Worm (Caenorhabditis elegans) whole organism, L4 larva: ENCODE measurements around the gene F59F4.3.

Experiments
- F26F4.8 ChIP-seq: fragments of 200-800 bp; sonication (Bioruptor generic); conservative IDR thresholded peaks from 2 replicates; pipeline ENCODE4 v1.3.6; 2022; ENCODE audit warnings: missing genetic modification characterization, missing compliant biosample characterization
- F49E8.2 ChIP-seq: sonication (generic microtip); optimal IDR thresholded peaks from 2 replicates; lab custom pipeline; 2016; ENCODE audit warnings: missing compliant biosample characterization, mild to moderate bottlenecking, missing genetic modification characterization, borderline replicate concordance
- T20F7.1 ChIP-seq: fragments of 200-800 bp; sonication (Bioruptor generic); optimal IDR thresholded peaks from 2 replicates; lab custom pipeline; 2018; ENCODE audit warnings: mild to moderate bottlenecking, missing genetic modification characterization, missing compliant biosample characterization
- T26A8.4 ChIP-seq: fragments of 200-800 bp; sonication (Bioruptor generic); IDR thresholded peaks from 2 replicates; pipeline ENCODE4 v1.3.6; 2022; ENCODE audit warnings: missing genetic modification characterization, missing compliant biosample characterization
- aha-1 ChIP-seq: fragments of 150-350 bp; peaks from one replicate; lab custom pipeline; 2014; ENCODE audit warnings: missing biosample characterization, missing genetic modification characterization
- arid-1 ChIP-seq: fragments of 200-800 bp; sonication (Bioruptor generic); conservative IDR thresholded peaks from 2 replicates; pipeline ENCODE4 v1.3.6; 2022; ENCODE audit warnings: missing genetic modification reagents, missing genetic modification characterization, missing compliant biosample characterization
- attf-4 ChIP-seq: sonication (generic microtip); optimal IDR thresholded peaks from 3 replicates; lab custom pipeline; 2017; ENCODE audit warnings: missing biosample characterization, missing genetic modification characterization
- ceh-20 ChIP-seq: fragments of 200-800 bp; sonication (Bioruptor generic); IDR thresholded peaks from 2 replicates; pipeline ENCODE4 v1.3.6; 2022; ENCODE audit warnings: missing genetic modification reagents, missing genetic modification characterization, missing compliant biosample characterization
- ceh-32 ChIP-seq: sonication (generic microtip); optimal IDR thresholded peaks from 2 replicates; lab custom pipeline; 2016; ENCODE audit warnings: mild to moderate bottlenecking, missing genetic modification characterization, missing compliant biosample characterization; ENCODE audit not compliant: poor library complexity
- ces-1 ChIP-seq: fragments of 150-350 bp; sonication (generic microtip); optimal IDR thresholded peaks from 4 replicates; lab custom pipeline; 2014; ENCODE audit warnings: missing biosample characterization, missing genetic modification reagents, missing genetic modification characterization
- ctbp-1 ChIP-seq: fragments of 200-800 bp; sonication (Bioruptor generic); IDR thresholded peaks from 2 replicates; pipeline ENCODE4 v1.3.6; 2022; ENCODE audit warnings: missing genetic modification reagents, missing genetic modification characterization, missing compliant biosample characterization
- daf-12 ChIP-seq: fragments of 150-350 bp; optimal IDR thresholded peaks from 2 replicates; lab custom pipeline; 2014; ENCODE audit warnings: missing biosample characterization, missing genetic modification reagents, missing genetic modification characterization
- daf-19 ChIP-seq: fragments of 200-800 bp; sonication (Bioruptor generic); conservative IDR thresholded peaks from 2 replicates; pipeline ENCODE4 v1.3.6; 2022; ENCODE audit warnings: missing genetic modification characterization, missing compliant biosample characterization
- daf-8 ChIP-seq: fragments of 200-800 bp; sonication (Bioruptor generic); IDR thresholded peaks from 2 replicates; pipeline ENCODE4 v1.3.6; 2022; ENCODE audit warnings: missing genetic modification characterization, missing compliant biosample characterization
- dpl-1 ChIP-seq: fragments of 150-350 bp; optimal IDR thresholded peaks from 2 replicates; lab custom pipeline; 2014; ENCODE audit warnings: missing biosample characterization, missing genetic modification reagents, missing genetic modification characterization
- dve-1 ChIP-seq: sonication (generic microtip); optimal IDR thresholded peaks from 2 replicates; lab custom pipeline; 2017; ENCODE audit warnings: antibody characterized with exemption, mild to moderate bottlenecking, missing genetic modification characterization, missing compliant biosample characterization; ENCODE audit not compliant: insufficient read depth
- fkh-10 ChIP-seq: fragments of 150-350 bp; optimal IDR thresholded peaks from 2 replicates; lab custom pipeline; 2014; ENCODE audit warnings: missing biosample characterization, missing genetic modification reagents, missing genetic modification characterization
- fos-1 ChIP-seq: fragments of 150-350 bp; optimal IDR thresholded peaks from 2 replicates; lab custom pipeline; 2014; ENCODE audit warnings: missing biosample characterization, missing genetic modification characterization
- hif-1 ChIP-seq, 2 experiments: sonication (generic microtip); optimal IDR thresholded peaks; 2 replicates each; lab custom pipeline; 2016 to 2017; ENCODE audit warnings: missing compliant biosample characterization in 2 of 2, missing genetic modification characterization in 2 of 2, missing genetic modification reagents in 2 of 2, missing genotype in 2 of 2, mild to moderate bottlenecking in 1 of 2
- hlh-11 ChIP-seq: fragments of 200-800 bp; sonication (Bioruptor generic); optimal IDR thresholded peaks from 2 replicates; lab custom pipeline; 2018; ENCODE audit warnings: mild to moderate bottlenecking, missing genetic modification characterization, missing compliant biosample characterization
- hlh-30 ChIP-seq: sonication (generic microtip); optimal IDR thresholded peaks from 2 replicates; lab custom pipeline; 2017; ENCODE audit warnings: antibody characterized with exemption, mild to moderate bottlenecking, missing genetic modification characterization, missing compliant biosample characterization; ENCODE audit not compliant: insufficient read depth
- hmg-1.1 ChIP-seq: fragments of 200-800 bp; sonication (Bioruptor generic); IDR thresholded peaks from 2 replicates; pipeline ENCODE4 v1.3.6; 2022; ENCODE audit warnings: missing genetic modification reagents, missing genetic modification characterization, missing compliant biosample characterization
- jun-1 ChIP-seq: fragments of 150-350 bp; optimal IDR thresholded peaks from 2 replicates; lab custom pipeline; 2014; ENCODE audit warnings: missing biosample characterization, missing genetic modification reagents, missing genetic modification characterization
- lin-1 ChIP-seq: fragments of 200-800 bp; sonication (Bioruptor generic); IDR thresholded peaks from 2 replicates; pipeline ENCODE4 v1.3.6; 2022; ENCODE audit warnings: missing genetic modification reagents, missing genetic modification characterization, missing compliant biosample characterization
- lin-13 ChIP-seq: fragments of 150-350 bp; optimal IDR thresholded peaks from 2 replicates; lab custom pipeline; 2014; ENCODE audit warnings: missing biosample characterization, missing genetic modification reagents, missing genetic modification characterization
- lin-38 ChIP-seq: fragments of 200-800 bp; sonication (Bioruptor generic); IDR thresholded peaks from 2 replicates; pipeline ENCODE4 v1.3.6; 2022; ENCODE audit warnings: missing genetic modification reagents, missing genetic modification characterization, missing compliant biosample characterization
- lin-39 ChIP-seq: fragments of 150-350 bp; optimal IDR thresholded peaks from 2 replicates; lab custom pipeline; 2014; ENCODE audit warnings: missing biosample characterization, missing genetic modification reagents, missing genetic modification characterization
- madf-5 ChIP-seq, 2 experiments: fragments of 200-800 bp; sonication (Bioruptor generic); IDR thresholded peaks; 2 replicates each; pipeline ENCODE4 v1.3.6; 2022; ENCODE audit warnings: missing compliant biosample characterization in 2 of 2, missing genetic modification characterization in 2 of 2
- mep-1 ChIP-seq: fragments of 150-350 bp; sonication (generic microtip); optimal IDR thresholded peaks from 3 replicates; lab custom pipeline; 2014; ENCODE audit warnings: missing biosample characterization, missing genetic modification characterization
- mxl-3 ChIP-seq: fragments of 200-800 bp; sonication (Bioruptor generic); optimal IDR thresholded peaks from 2 replicates; lab custom pipeline; 2018; ENCODE audit warnings: mild to moderate bottlenecking, missing genetic modification characterization, missing compliant biosample characterization
- nhr-102 ChIP-seq: sonication (generic microtip); optimal IDR thresholded peaks from 2 replicates; lab custom pipeline; 2016; ENCODE audit warnings: mild to moderate bottlenecking, missing genetic modification characterization, moderate library complexity, missing compliant biosample characterization
- nhr-237 ChIP-seq: sonication (generic microtip); optimal IDR thresholded peaks from 2 replicates; lab custom pipeline; 2017; ENCODE audit warnings: missing biosample characterization, missing genetic modification characterization
- nhr-42 ChIP-seq: fragments of 200-800 bp; sonication (Bioruptor generic); IDR thresholded peaks from 2 replicates; pipeline ENCODE4 v1.3.6; 2022; ENCODE audit warnings: missing genetic modification characterization, missing compliant biosample characterization
- nhr-76 ChIP-seq: fragments of 150-350 bp; optimal IDR thresholded peaks from 2 replicates; lab custom pipeline; 2014; ENCODE audit warnings: missing biosample characterization, missing genetic modification characterization
- nhr-77 ChIP-seq: fragments of 150-350 bp; optimal IDR thresholded peaks from 2 replicates; lab custom pipeline; 2014; ENCODE audit warnings: missing biosample characterization, missing genetic modification characterization
- pha-4 ChIP-seq, 2 experiments: fragments of 150-350 bp in 1 of 2; fragments of 200-800 bp in 1 of 2; sonication (Bioruptor generic) in 1 of 2; IDR thresholded peaks in 1 of 2; optimal IDR thresholded peaks in 1 of 2; 2 replicates each; pipeline versions ENCODE4 v1.3.6 to Lab custom; 2014 to 2022; ENCODE audit warnings: missing genetic modification characterization in 2 of 2, missing genetic modification reagents in 2 of 2, missing biosample characterization in 1 of 2, missing compliant biosample characterization in 1 of 2
- php-3 ChIP-seq: fragments of 200-800 bp; sonication (Bioruptor generic); IDR thresholded peaks from 2 replicates; pipeline ENCODE4 v1.3.6; 2022; ENCODE audit warnings: missing genetic modification reagents, missing genetic modification characterization, missing compliant biosample characterization
- rbr-2 ChIP-seq: sonication (generic microtip); optimal IDR thresholded peaks from 2 replicates; lab custom pipeline; 2016; ENCODE audit warnings: missing genotype, missing genetic modification characterization, missing compliant biosample characterization
- saeg-2 ChIP-seq: fragments of 200-800 bp; sonication (Bioruptor generic); IDR thresholded peaks from 2 replicates; pipeline ENCODE4 v1.3.6; 2022; ENCODE audit warnings: missing genetic modification reagents, missing genetic modification characterization, missing compliant biosample characterization
- sdz-12 ChIP-seq: fragments of 200-800 bp; sonication (Bioruptor generic); optimal IDR thresholded peaks from 2 replicates; lab custom pipeline; 2018; ENCODE audit warnings: mild to moderate bottlenecking, missing genetic modification characterization, missing compliant biosample characterization
- set-16 ChIP-seq: fragments of 200-800 bp; sonication (Bioruptor generic); IDR thresholded peaks from 2 replicates; pipeline ENCODE4 v1.3.6; 2022; ENCODE audit warnings: missing genetic modification reagents, missing genetic modification characterization, missing compliant biosample characterization
- skn-1 ChIP-seq: fragments of 150-350 bp; optimal IDR thresholded peaks from 2 replicates; lab custom pipeline; 2014; ENCODE audit warnings: missing biosample characterization, missing genetic modification characterization
- snpc-4 ChIP-seq: fragments of 150-350 bp; optimal IDR thresholded peaks from 2 replicates; lab custom pipeline; 2014; ENCODE audit warnings: missing biosample characterization, missing genetic modification characterization
- unc-39 ChIP-seq: sonication (generic microtip); optimal IDR thresholded peaks from 2 replicates; lab custom pipeline; 2017; ENCODE audit warnings: missing biosample characterization, missing genetic modification characterization
- unc-62 ChIP-seq, 3 experiments: fragments of 150-350 bp in 1 of 3; sonication (generic microtip); optimal IDR thresholded peaks in 2 of 3; peaks in 1 of 3; 1 replicate in 1 of 3; 2 replicates in 2 of 3; lab custom pipeline; 2014 to 2017; ENCODE audit warnings: missing biosample characterization in 3 of 3, missing genetic modification characterization in 3 of 3, missing genetic modification reagents in 3 of 3, missing genotype in 1 of 3
- vab-7 ChIP-seq: fragments of 200-800 bp; sonication (Bioruptor generic); IDR thresholded peaks from 2 replicates; pipeline ENCODE4 v1.3.6; 2022; ENCODE audit warnings: missing genetic modification reagents, missing genetic modification characterization, missing compliant biosample characterization
- zag-1 ChIP-seq: fragments of 150-350 bp; optimal IDR thresholded peaks from 2 replicates; lab custom pipeline; 2014; ENCODE audit warnings: missing biosample characterization, missing genetic modification characterization
- zip-11 ChIP-seq: fragments of 200-800 bp; sonication (Bioruptor generic); IDR thresholded peaks from 2 replicates; pipeline ENCODE4 v1.3.6; 2022; ENCODE audit warnings: missing genetic modification characterization, missing compliant biosample characterization
- ztf-11 ChIP-seq: fragments of 150-350 bp; optimal IDR thresholded peaks from 2 replicates; lab custom pipeline; 2014; ENCODE audit warnings: missing biosample characterization, missing genetic modification characterization
- ztf-7 ChIP-seq: fragments of 150-350 bp; optimal IDR thresholded peaks from 2 replicates; lab custom pipeline; 2014; ENCODE audit warnings: missing biosample characterization, missing genetic modification characterization

The F59F4.3 gene

ce11 chrX:15865868-15866555, 18.6 kb upstream of the F59F4.3 start, which contains the start of the genes csb-1 and F53H4.4 (continued):
- no peak for TF ChIP-seq pha-4 (GFP tag; IDR thresholded peaks at IDR 0.05; lab: Robert Waterston, UW)
- TF ChIP-seq pha-4 (tag; optimal IDR thresholded peaks at IDR 0.05; lab: Kevin White, UChicago), result peak; percentile 48
- TF ChIP-seq dve-1, result peak; percentile 87
- TF ChIP-seq jun-1 (tag; lab: Kevin White, UChicago), result no peak
- peak; percentile 41; the same call in 1 of the 2 replicates for TF ChIP-seq hmg-1.1 (GFP tag; lab: Robert Waterston, UW)
- no peak for TF ChIP-seq attf-4
- no peak for TF ChIP-seq nhr-237 (tag; lab: Kevin White, UChicago)
- no peak for TF ChIP-seq fkh-10
- peak; percentile 37 for TF ChIP-seq snpc-4 (tag; lab: Kevin White, UChicago)
- TF ChIP-seq daf-8 (GFP tag; lab: Robert Waterston, UW), result no peak
- peak; percentile 73 for TF ChIP-seq hlh-11 (tag; lab: Kevin White, UChicago)
- TF ChIP-seq dpl-1 (GFP tag; lab: Kevin White, UChicago), result peak; percentile 71
- no peak for TF ChIP-seq nhr-76 (tag; lab: Kevin White, UChicago)
- TF ChIP-seq lin-1 (GFP tag; lab: Robert Waterston, UW), result no peak
- TF ChIP-seq ztf-7 (tag; lab: Kevin White, UChicago), result no peak
- TF ChIP-seq daf-19, result no peak
- no peak for TF ChIP-seq sdz-12 (GFP tag; lab: Kevin White, UChicago)
- TF ChIP-seq unc-39 (tag; lab: Kevin White, UChicago), result no peak
- peak; percentile 85 for TF ChIP-seq T20F7.1 (GFP tag; lab: Kevin White, UChicago)
- no peak for TF ChIP-seq F26F4.8
- TF ChIP-seq fos-1 (tag; lab: Kevin White, UChicago), result no peak
- TF ChIP-seq php-3 (GFP tag; lab: Robert Waterston, UW), result no peak
- TF ChIP-seq zag-1 (tag; lab: Kevin White, UChicago), result no peak
- TF ChIP-seq nhr-77 (tag; lab: Kevin White, UChicago), result peak; percentile 85
- no peak for TF ChIP-seq saeg-2 (GFP tag; lab: Robert Waterston, UW)
- no peak for TF ChIP-seq T26A8.4 (GFP tag; lab: Robert Waterston, UW)
- TF ChIP-seq F49E8.2, result no peak
- no peak for TF ChIP-seq madf-5 (GFP tag; IDR thresholded peaks at IDR 0.05; lab: Robert Waterston, UW)
- TF ChIP-seq ztf-11 (tag; lab: Kevin White, UChicago), result no peak
- no peak for TF ChIP-seq zip-11 (GFP tag; lab: Robert Waterston, UW)
- no peak for TF ChIP-seq set-16 (GFP tag; lab: Robert Waterston, UW)
- no peak for TF ChIP-seq skn-1 (tag; lab: Kevin White, UChicago)
- TF ChIP-seq nhr-102 (tag; lab: Kevin White, UChicago), result peak; percentile 37
- TF ChIP-seq ces-1 (GFP tag; lab: Kevin White, UChicago), result no peak
- TF ChIP-seq lin-39 (tag; lab: Kevin White, UChicago), result no peak
- TF ChIP-seq arid-1 (GFP tag; lab: Robert Waterston, UW), result no peak
- no peak for TF ChIP-seq ctbp-1 (GFP tag; lab: Robert Waterston, UW)
- peak; percentile 91 for TF ChIP-seq mep-1 (tag; lab: Kevin White, UChicago)
- TF ChIP-seq ceh-32 (tag; lab: Kevin White, UChicago), result no peak
- TF ChIP-seq nhr-42, result no peak
- TF ChIP-seq mxl-3 (GFP tag; lab: Kevin White, UChicago), result peak; percentile 96
- TF ChIP-seq daf-12, result no peak
- TF ChIP-seq hif-1 (tag; optimal IDR thresholded peaks at IDR 0.05; lab: Kevin White, UChicago), result peak in 1 of 2 experiments; percentile 79
- peak; percentile 89 for TF ChIP-seq aha-1
- peak; percentile 15; the same call in 1 of the 2 replicates for TF ChIP-seq vab-7 (GFP tag; lab: Robert Waterston, UW)
- peak; percentile 57 for TF ChIP-seq rbr-2 (tag; lab: Kevin White, UChicago)
- TF ChIP-seq lin-13 (GFP tag; lab: Kevin White, UChicago), result peak; percentile 65
- TF ChIP-seq unc-62 (GFP tag; optimal IDR thresholded peaks at IDR 0.05 in 1 of 2; lab: Kevin White, UChicago), result no peak
- TF ChIP-seq unc-62 (tag; optimal IDR thresholded peaks at IDR 0.05; lab: Kevin White, UChicago), result no peak
- peak; percentile 98 for TF ChIP-seq hlh-30 (tag; lab: Kevin White, UChicago)
- TF ChIP-seq lin-38 (GFP tag; lab: Robert Waterston, UW), result peak; percentile 96
- TF ChIP-seq ceh-20, result peak; percentile 31; the same call in 1 of the 2 replicates
